Worm (Caenorhabditis elegans) whole organism, L1 larva: ENCODE data around the gene T09F3.4.

ENCODE experiments used
- Y116A8C.19 ChIP-seq: sonication (generic microtip); optimal IDR thresholded peaks from 2 replicates; lab custom pipeline; 2016; ENCODE audit warnings: missing compliant biosample characterization, missing genetic modification characterization, borderline replicate concordance
- aly-2 ChIP-seq: fragments of 150-350 bp; optimal IDR thresholded peaks from 2 replicates; lab custom pipeline; 2014; ENCODE audit warnings: missing biosample characterization, missing genetic modification characterization
- ceh-82 ChIP-seq, 3 experiments: fragments of 150-350 bp in 1 of 3; sonication (generic microtip) in 2 of 3; optimal IDR thresholded peaks; 2 replicates each; lab custom pipeline; 2014 to 2017; ENCODE audit warnings: missing biosample characterization in 3 of 3, missing genetic modification characterization in 3 of 3
- dpl-1 ChIP-seq, 3 experiments: fragments of 150-350 bp in 2 of 3; sonication (generic microtip) in 1 of 3; optimal IDR thresholded peaks; 2 replicates each; lab custom pipeline; 2014 to 2017; ENCODE audit warnings: missing biosample characterization in 3 of 3, missing genetic modification characterization in 3 of 3, missing genetic modification reagents in 3 of 3
- elt-3 ChIP-seq, 6 experiments: fragments of 150-350 bp in 1 of 6; sonication (generic microtip); optimal IDR thresholded peaks; 2 replicates each; lab custom pipeline; 2017 to 2018; ENCODE audit warnings: missing biosample characterization in 6 of 6, missing genetic modification characterization in 6 of 6, inconsistent platforms in 1 of 6
- lin-13 ChIP-seq: fragments of 150-350 bp; optimal IDR thresholded peaks from 2 replicates; lab custom pipeline; 2014; ENCODE audit warnings: missing biosample characterization, missing genetic modification reagents, missing genetic modification characterization
- lin-14 ChIP-seq: fragments of 200-800 bp; sonication (Bioruptor generic); optimal IDR thresholded peaks from 2 replicates; lab custom pipeline; 2018; ENCODE audit warnings: mild to moderate bottlenecking, missing genetic modification characterization, moderate library complexity, missing compliant biosample characterization
- lin-39 ChIP-seq: fragments of 150-350 bp; optimal IDR thresholded peaks from 2 replicates; lab custom pipeline; 2014; ENCODE audit warnings: missing biosample characterization, missing genetic modification reagents, missing genetic modification characterization
- mdl-1 ChIP-seq, 2 experiments: fragments of 150-350 bp; optimal IDR thresholded peaks; 2 replicates each; lab custom pipeline; 2014 to 2017; ENCODE audit warnings: missing biosample characterization in 2 of 2, missing genetic modification characterization in 2 of 2, inconsistent platforms in 1 of 2
- skn-1 ChIP-seq: fragments of 150-350 bp; optimal IDR thresholded peaks from 2 replicates; lab custom pipeline; 2014; ENCODE audit warnings: missing biosample characterization, missing genetic modification characterization
- snpc-4 ChIP-seq: fragments of 150-350 bp; optimal IDR thresholded peaks from 2 replicates; lab custom pipeline; 2014; ENCODE audit warnings: missing biosample characterization, missing genetic modification characterization
- unc-62 ChIP-seq: fragments of 150-350 bp; optimal IDR thresholded peaks from 2 replicates; lab custom pipeline; 2014; ENCODE audit warnings: missing biosample characterization, missing genetic modification reagents, missing genetic modification characterization
- ztf-4 ChIP-seq: fragments of 150-350 bp; optimal IDR thresholded peaks from 2 replicates; lab custom pipeline; 2014; ENCODE audit warnings: missing biosample characterization, missing genetic modification characterization

DNA sequence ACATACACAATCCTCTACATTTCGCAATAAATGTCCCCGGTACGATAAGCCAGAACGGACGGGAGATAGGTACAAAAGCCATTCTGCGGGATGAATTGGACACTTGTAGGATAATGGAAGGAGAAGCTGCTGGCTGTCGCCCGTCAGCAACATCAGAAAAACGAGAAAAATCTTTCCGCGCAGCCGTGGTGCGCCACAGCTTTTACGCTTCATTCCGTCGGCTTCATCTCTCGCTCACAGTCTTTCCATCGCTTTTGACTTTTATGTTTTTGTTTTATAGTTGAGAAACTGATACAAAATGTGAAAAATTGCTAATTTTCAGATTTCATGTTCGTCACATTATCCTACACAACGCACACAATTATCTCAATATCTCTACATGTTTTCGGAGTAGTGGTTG is 49.4 kb upstream of the T09F3.4 start, which contains the start of gene C07E3.10:
- no peak for TF ChIP-seq elt-3 (tag; optimal IDR thresholded peaks at IDR 0.05; lab: Kevin White, UChicago)
- TF ChIP-seq Y116A8C.19 (tag; lab: Kevin White, UChicago): no peak
- no peak for TF ChIP-seq mdl-1 (tag; optimal IDR thresholded peaks at IDR 0.05; lab: Kevin White, UChicago)
- TF ChIP-seq lin-39 (tag; lab: Kevin White, UChicago): no peak
- no peak for TF ChIP-seq lin-13
- no peak for TF ChIP-seq snpc-4
- no peak for TF ChIP-seq dpl-1 (GFP tag; optimal IDR thresholded peaks at IDR 0.05; lab: Kevin White, UChicago)
- TF ChIP-seq ceh-82 (tag; optimal IDR thresholded peaks at IDR 0.05; lab: Kevin White, UChicago): no peak
- TF ChIP-seq aly-2 (tag; lab: Kevin White, UChicago): no peak
- TF ChIP-seq ztf-4 (tag; lab: Kevin White, UChicago): no peak
- TF ChIP-seq lin-14 (GFP tag; lab: Kevin White, UChicago): no peak
- TF ChIP-seq skn-1 (tag; lab: Kevin White, UChicago): no peak
- no peak for TF ChIP-seq unc-62 (GFP tag; lab: Kevin White, UChicago)
